Fruit fly (Drosophila melanogaster) whole organism, embryonic: ENCODE results near the gene ph-d.

Experiments used
- Abd-B ChIP-seq: fragments of 200-800 bp; sonication (Bioruptor generic); optimal IDR thresholded peaks from 2 replicates; lab custom pipeline; 2018; ENCODE audit warnings: missing biosample characterization, mild to moderate bottlenecking, missing genetic modification characterization, moderate library complexity
- Asciz ChIP-seq: fragments of 200-800 bp; sonication (Bioruptor generic); optimal IDR thresholded peaks from 2 replicates; lab custom pipeline; 2017; ENCODE audit warnings: missing biosample characterization, mild to moderate bottlenecking, missing genetic modification characterization, missing genetic modification reagents
- B-H1 ChIP-seq: fragments of 200-800 bp; sonication (Bioruptor generic); IDR thresholded peaks from 3 replicates; pipeline ENCODE4 v1.3.6; 2022; ENCODE audit warnings: missing biosample characterization, missing genetic modification characterization
- C15 ChIP-seq: fragments of 200-800 bp; sonication (Bioruptor generic); IDR thresholded peaks from 3 replicates; pipeline ENCODE4 v1.3.6; 2022; ENCODE audit warnings: missing biosample characterization, missing genetic modification characterization
- CG10274 ChIP-seq: fragments of 200-800 bp; sonication (Bioruptor generic); optimal IDR thresholded peaks from 3 replicates; lab custom pipeline; 2017; ENCODE audit warnings: missing biosample characterization, mild to moderate bottlenecking, missing genetic modification characterization
- CG10366 ChIP-seq: fragments of 200-800 bp; sonication (Bioruptor generic); IDR thresholded peaks from 2 replicates; pipeline ENCODE4 v1.3.6; 2022; ENCODE audit warnings: missing biosample characterization, missing genetic modification characterization
- CG10979 ChIP-seq: fragments of 200-800 bp; sonication (Bioruptor generic); optimal IDR thresholded peaks from 2 replicates; lab custom pipeline; 2018; ENCODE audit warnings: missing biosample characterization, mild to moderate bottlenecking, missing genetic modification characterization, moderate library complexity
- CG11093 ChIP-seq: fragments of 200-800 bp; sonication (Bioruptor generic); IDR thresholded peaks from 3 replicates; pipeline ENCODE4 v1.3.6; 2022; ENCODE audit warnings: missing biosample characterization, missing genetic modification characterization
- CG13287 ChIP-seq: fragments of 200-800 bp; sonication (Bioruptor generic); IDR thresholded peaks from 2 replicates; pipeline ENCODE4 v1.3.6; 2022; ENCODE audit warnings: missing biosample characterization, missing genetic modification characterization; ENCODE audit not compliant: partially characterized antibody
- CG15514 ChIP-seq: fragments of 200-800 bp; sonication (Bioruptor generic); optimal IDR thresholded peaks from 3 replicates; lab custom pipeline; 2017; ENCODE audit warnings: missing biosample characterization, missing genetic modification characterization, mild to moderate bottlenecking, moderate library complexity, missing genetic modification reagents
- CG18262 ChIP-seq: fragments of 200-800 bp; optimal IDR thresholded peaks from 3 replicates; lab custom pipeline; 2019; ENCODE audit warnings: missing biosample characterization, mild to moderate bottlenecking, missing genetic modification characterization, moderate library complexity
- CG2120 ChIP-seq: fragments of 200-800 bp; sonication (Bioruptor generic); optimal IDR thresholded peaks from 3 replicates; lab custom pipeline; 2016; ENCODE audit warnings: missing biosample characterization, missing genetic modification characterization
- CG2712 ChIP-seq: fragments of 200-800 bp; optimal IDR thresholded peaks from 3 replicates; lab custom pipeline; 2019; ENCODE audit warnings: missing biosample characterization, mild to moderate bottlenecking, missing genetic modification characterization, moderate library complexity
- CG3281 ChIP-seq: fragments of 200-800 bp; sonication (Bioruptor generic); optimal IDR thresholded peaks from 3 replicates; lab custom pipeline; 2017; ENCODE audit warnings: missing biosample characterization, mild to moderate bottlenecking, missing genetic modification characterization
- CG33557 ChIP-seq: fragments of 200-800 bp; sonication (Bioruptor generic); optimal IDR thresholded peaks from 2 replicates; lab custom pipeline; 2019; ENCODE audit warnings: missing biosample characterization, mild to moderate bottlenecking, missing genetic modification characterization, moderate library complexity
- CG3407 ChIP-seq: fragments of 200-800 bp; sonication (Bioruptor generic); optimal IDR thresholded peaks from 2 replicates; lab custom pipeline; 2018; ENCODE audit warnings: missing biosample characterization, mild to moderate bottlenecking, missing genetic modification characterization
- CG42726 ChIP-seq: fragments of 200-800 bp; sonication (Bioruptor generic); IDR thresholded peaks from 2 replicates; pipeline ENCODE4 v1.3.6; 2022; ENCODE audit warnings: missing biosample characterization, missing genetic modification characterization; ENCODE audit not compliant: partially characterized antibody
- CG8388 ChIP-seq: fragments of 200-800 bp; sonication (Bioruptor generic); optimal IDR thresholded peaks from 2 replicates; lab custom pipeline; 2019; ENCODE audit warnings: missing biosample characterization, mild to moderate bottlenecking, missing genetic modification characterization, moderate library complexity
- CG8765 ChIP-seq: fragments of 200-800 bp; sonication (Bioruptor generic); IDR thresholded peaks from 2 replicates; pipeline ENCODE4 v1.3.6; 2022; ENCODE audit warnings: missing biosample characterization, missing genetic modification characterization
- ERR ChIP-seq: fragments of 200-800 bp; sonication (Bioruptor generic); optimal IDR thresholded peaks from 2 replicates; lab custom pipeline; 2016; ENCODE audit warnings: missing biosample characterization, missing genetic modification characterization
- Ets65A ChIP-seq: fragments of 200-800 bp; sonication (Bioruptor generic); peaks from one replicate; lab custom pipeline; 2016; ENCODE audit warnings: missing biosample characterization, missing genetic modification characterization
- HLHmδ ChIP-seq: fragments of 200-800 bp; sonication (Bioruptor generic); optimal IDR thresholded peaks from 2 replicates; lab custom pipeline; 2018; ENCODE audit warnings: missing biosample characterization, mild to moderate bottlenecking, missing genetic modification characterization, moderate library complexity
- MTF-1 ChIP-seq: fragments of 200-800 bp; sonication (Bioruptor generic); optimal IDR thresholded peaks from 2 replicates; lab custom pipeline; 2018; ENCODE audit warnings: missing biosample characterization, mild to moderate bottlenecking, missing genetic modification characterization, borderline replicate concordance
- Mad ChIP-seq: fragments of 200-800 bp; sonication (Bioruptor generic); optimal IDR thresholded peaks from 2 replicates; lab custom pipeline; 2016; ENCODE audit warnings: missing biosample characterization, missing genetic modification characterization
- NC2β ChIP-seq: fragments of 200-800 bp; sonication (Bioruptor generic); optimal IDR thresholded peaks from 2 replicates; lab custom pipeline; 2016; ENCODE audit warnings: missing biosample characterization, missing genetic modification characterization
- NfI ChIP-seq: fragments of 200-800 bp; sonication (Bioruptor generic); optimal IDR thresholded peaks from 3 replicates; lab custom pipeline; 2018; ENCODE audit warnings: missing biosample characterization, mild to moderate bottlenecking, missing genetic modification characterization, moderate library complexity
- Pdp1 ChIP-seq, 2 experiments: fragments of 200-800 bp; sonication (Bioruptor generic); optimal IDR thresholded peaks; 3 replicates each; lab custom pipeline; 2016; ENCODE audit warnings: missing biosample characterization in 2 of 2, missing genetic modification characterization in 2 of 2, mild to moderate bottlenecking in 1 of 2, moderate library complexity in 1 of 2
- Vsx1 ChIP-seq: fragments of 200-800 bp; sonication (Bioruptor generic); optimal IDR thresholded peaks from 2 replicates; lab custom pipeline; 2017; ENCODE audit warnings: missing biosample characterization, mild to moderate bottlenecking, missing genetic modification characterization, missing genetic modification reagents
- ab ChIP-seq: fragments of 200-800 bp; sonication (Bioruptor generic); optimal IDR thresholded peaks from 2 replicates; lab custom pipeline; 2016; ENCODE audit warnings: missing biosample characterization, missing genetic modification characterization
- az2 ChIP-seq: fragments of 200-800 bp; sonication (Bioruptor generic); optimal IDR thresholded peaks from 3 replicates; lab custom pipeline; 2016; ENCODE audit warnings: missing biosample characterization, missing genetic modification characterization
- cas ChIP-seq: fragments of 200-800 bp; sonication (Bioruptor generic); IDR thresholded peaks from 2 replicates; pipeline ENCODE4 v1.3.6; 2022; ENCODE audit warnings: missing biosample characterization, missing genetic modification characterization
- chn ChIP-seq: fragments of 200-800 bp; sonication (Bioruptor generic); optimal IDR thresholded peaks from 2 replicates; lab custom pipeline; 2016; ENCODE audit warnings: missing biosample characterization, missing genetic modification characterization
- corto ChIP-seq: fragments of 200-800 bp; sonication (Bioruptor generic); optimal IDR thresholded peaks from 2 replicates; lab custom pipeline; 2016; ENCODE audit warnings: missing biosample characterization, mild to moderate bottlenecking, missing genetic modification characterization, moderate library complexity
- croc ChIP-seq: fragments of 200-800 bp; sonication (Bioruptor generic); conservative IDR thresholded peaks from 3 replicates; pipeline ENCODE4 v1.3.6; 2022; ENCODE audit warnings: missing biosample characterization, missing genetic modification characterization
- fd3F ChIP-seq: fragments of 200-800 bp; sonication (Bioruptor generic); optimal IDR thresholded peaks from 2 replicates; lab custom pipeline; 2018; ENCODE audit warnings: missing biosample characterization, mild to moderate bottlenecking, missing genetic modification characterization, moderate library complexity
- mld ChIP-seq: fragments of 200-800 bp; sonication (Bioruptor generic); IDR thresholded peaks from 3 replicates; pipeline ENCODE4 v1.3.6; 2022; ENCODE audit warnings: missing biosample characterization, missing genetic modification characterization; ENCODE audit not compliant: partially characterized antibody
- prd ChIP-seq, 3 experiments: fragments of >200 bp in 2 of 3; fragments of 200-800 bp in 1 of 3; sonication (Bioruptor generic) in 1 of 3; optimal IDR thresholded peaks in 2 of 3; IDR thresholded peaks in 1 of 3; 2 replicates in 2 of 3; 3 replicates in 1 of 3; pipeline versions ENCODE4 v1.3.6 to Lab custom; 2017 to 2022; ENCODE audit warnings: missing biosample characterization in 1 of 3, missing genetic modification characterization in 1 of 3
- pum ChIP-seq: fragments of 200-800 bp; sonication (Bioruptor generic); optimal IDR thresholded peaks from 2 replicates; lab custom pipeline; 2016; ENCODE audit warnings: missing biosample characterization, missing genetic modification characterization
- rib ChIP-seq: fragments of 200-800 bp; sonication (Bioruptor generic); IDR thresholded peaks from 2 replicates; pipeline ENCODE4 v1.3.6; 2022; ENCODE audit warnings: missing biosample characterization, missing genetic modification characterization
- ro ChIP-seq: fragments of 200-800 bp; sonication (Bioruptor generic); IDR thresholded peaks from 2 replicates; pipeline ENCODE4 v1.3.6; 2022; ENCODE audit warnings: missing biosample characterization, missing genetic modification characterization
- so ChIP-seq: fragments of 200-800 bp; sonication (Bioruptor generic); IDR thresholded peaks from 3 replicates; pipeline ENCODE4 v1.3.6; 2022; ENCODE audit warnings: missing biosample characterization, missing genetic modification characterization
- sob ChIP-seq: fragments of 200-800 bp; sonication (Bioruptor generic); IDR thresholded peaks from 2 replicates; pipeline ENCODE4 v1.3.6; 2022; ENCODE audit warnings: missing biosample characterization, missing genetic modification characterization
- stc ChIP-seq: fragments of 200-800 bp; sonication (Bioruptor generic); IDR thresholded peaks from 2 replicates; pipeline ENCODE4 v1.3.6; 2022; ENCODE audit warnings: missing biosample characterization, missing genetic modification characterization
- trem ChIP-seq: fragments of 200-800 bp; optimal IDR thresholded peaks from 3 replicates; lab custom pipeline; 2019; ENCODE audit warnings: missing biosample characterization, mild to moderate bottlenecking, missing genetic modification characterization, moderate library complexity
- unpg ChIP-seq: fragments of 200-800 bp; sonication (Bioruptor generic); optimal IDR thresholded peaks from 3 replicates; lab custom pipeline; 2018; ENCODE audit warnings: missing biosample characterization, mild to moderate bottlenecking, missing genetic modification characterization, moderate library complexity
- vvl ChIP-seq: fragments of 200-800 bp; sonication (Bioruptor generic); IDR thresholded peaks from 2 replicates; pipeline ENCODE4 v1.3.6; 2022; ENCODE audit warnings: missing biosample characterization, missing genetic modification characterization
- wdn ChIP-seq: fragments of 200-800 bp; sonication (Bioruptor generic); IDR thresholded peaks from 2 replicates; pipeline ENCODE4 v1.3.6; 2022; ENCODE audit warnings: missing biosample characterization, missing genetic modification characterization
- zen ChIP-seq: fragments of 200-800 bp; sonication (Bioruptor generic); optimal IDR thresholded peaks from 3 replicates; lab custom pipeline; 2018; ENCODE audit warnings: missing biosample characterization, mild to moderate bottlenecking, missing genetic modification characterization, moderate library complexity
- zen2 ChIP-seq: fragments of 200-800 bp; sonication (Bioruptor generic); IDR thresholded peaks from 3 replicates; pipeline ENCODE4 v1.3.6; 2022; ENCODE audit warnings: missing biosample characterization, missing genetic modification characterization; ENCODE audit not compliant: partially characterized antibody

The ph-d gene

dm6 chrX:2070708-2071063, 52.4 kb downstream of the ph-d start (continued):
- peak; percentile 80 for TF ChIP-seq vvl (GFP tag; lab: Robert Waterston, UW)
- 0 out of 2 replicates have a peak, but pooled peaks have one; percentile 3 for TF ChIP-seq CG13287
- peak; percentile 47; the same call in 2 of the 3 replicates for TF ChIP-seq B-H1 (GFP tag; lab: Robert Waterston, UW)
- no peak for TF ChIP-seq MTF-1 (GFP tag; lab: Kevin White, UChicago)
- no peak for TF ChIP-seq C15 (GFP tag; lab: Robert Waterston, UW)
- peak; percentile 47; the same call in 1 of the 2 replicates for TF ChIP-seq stc (GFP tag; lab: Robert Waterston, UW)
- TF ChIP-seq rib (GFP tag; lab: Robert Waterston, UW), result peak; percentile 74
- TF ChIP-seq CG2120 (GFP tag; lab: Kevin White, UChicago), result peak; percentile 70
- peak; percentile 15 for TF ChIP-seq Abd-B (GFP tag; lab: Kevin White, UChicago)
- TF ChIP-seq HLHmδ (GFP tag; lab: Kevin White, UChicago), result no peak
- TF ChIP-seq CG10274 (GFP tag; lab: Kevin White, UChicago), result peak; percentile 16
- peak; percentile 43 for TF ChIP-seq CG10979 (tag; lab: Kevin White, UChicago)
- peak; percentile 30 for TF ChIP-seq ab (GFP tag; lab: Kevin White, UChicago)
- TF ChIP-seq fd3F (GFP tag; lab: Kevin White, UChicago), result peak; percentile 55
- no peak for TF ChIP-seq CG33557 (GFP tag; lab: Kevin White, UChicago)
- no peak for TF ChIP-seq CG42726
- peak; percentile 55 for TF ChIP-seq unpg (GFP tag; lab: Kevin White, UChicago)
- peak; percentile 48 for TF ChIP-seq CG2712 (tag; lab: Kevin White, UChicago)
- no peak for TF ChIP-seq croc (GFP tag; lab: Robert Waterston, UW)
- peak; percentile 20 for TF ChIP-seq zen
- peak; percentile 62; the same call in 2 of the 3 replicates for TF ChIP-seq CG11093
- TF ChIP-seq ro (GFP tag; lab: Robert Waterston, UW), result 0 out of 2 replicates have a peak, but pooled peaks have one; percentile 44
- TF ChIP-seq Vsx1 (GFP tag; lab: Kevin White, UChicago), result no peak
- no peak for TF ChIP-seq corto (GFP tag; lab: Kevin White, UChicago)
- peak; percentile 21 for TF ChIP-seq chn (GFP tag; lab: Kevin White, UChicago)
- TF ChIP-seq CG10366 (GFP tag; lab: Robert Waterston, UW), result peak; percentile 43; the same call in 1 of the 2 replicates
- TF ChIP-seq cas (GFP tag; lab: Robert Waterston, UW), result 0 out of 2 replicates have a peak, but pooled peaks have one; percentile 53
- TF ChIP-seq Asciz (GFP tag; lab: Kevin White, UChicago), result no peak
- TF ChIP-seq trem (tag; lab: Kevin White, UChicago), result no peak
- peak; percentile 14 for TF ChIP-seq Mad (GFP tag; lab: Kevin White, UChicago)
- TF ChIP-seq CG3281 (GFP tag; lab: Kevin White, UChicago), result peak; percentile 76
- 0 out of 2 replicates have a peak, but pooled peaks have one; percentile 15 for TF ChIP-seq CG8765 (GFP tag; lab: Robert Waterston, UW)
- peak; percentile 39 for TF ChIP-seq CG18262
- peak; percentile 24 to 61 for TF ChIP-seq Pdp1 (GFP tag; optimal IDR thresholded peaks at IDR 0.05; lab: Kevin White, UChicago)
- peak; percentile 13 for TF ChIP-seq az2 (GFP tag; lab: Kevin White, UChicago)
- TF ChIP-seq prd (optimal IDR thresholded peaks at IDR 0.05; lab: Kevin White, UChicago), result no peak
- TF ChIP-seq prd (GFP tag; IDR thresholded peaks at IDR 0.05; lab: Robert Waterston, UW), result peak; percentile 72
- TF ChIP-seq sob (GFP tag; lab: Robert Waterston, UW), result peak; percentile 77
- TF ChIP-seq pum (GFP tag; lab: Kevin White, UChicago), result peak; percentile 41
- peak; percentile 72; the same call in 2 of the 3 replicates for TF ChIP-seq so (GFP tag; lab: Robert Waterston, UW)
- TF ChIP-seq ERR (GFP tag; lab: Kevin White, UChicago), result peak; percentile 9
- no peak for TF ChIP-seq mld
- peak; percentile 65 for TF ChIP-seq wdn (GFP tag; lab: Robert Waterston, UW)
- peak; percentile 92 for TF ChIP-seq Ets65A (GFP tag; lab: Kevin White, UChicago)
- TF ChIP-seq CG15514 (GFP tag; lab: Kevin White, UChicago), result peak; percentile 50
- peak; percentile 52 for TF ChIP-seq NfI (GFP tag; lab: Kevin White, UChicago)
- TF ChIP-seq zen2, result no peak
- TF ChIP-seq CG8388 (GFP tag; lab: Kevin White, UChicago), result peak; percentile 30
- no peak for TF ChIP-seq CG3407 (GFP tag; lab: Kevin White, UChicago)
- TF ChIP-seq NC2β (GFP tag; lab: Kevin White, UChicago), result peak; percentile 27
